Worm (Caenorhabditis elegans) whole organism, L1 larva: Measurements from ENCODE around the gene alx-1.

Experiments
- alr-1 ChIP-seq: fragments of 200-800 bp; sonication (Bioruptor generic); optimal IDR thresholded peaks from 2 replicates; lab custom pipeline; 2018; ENCODE audit warnings: borderline replicate concordance, mild to moderate bottlenecking, missing genetic modification characterization, missing compliant biosample characterization
- aly-2 ChIP-seq: fragments of 150-350 bp; optimal IDR thresholded peaks from 2 replicates; lab custom pipeline; 2014; ENCODE audit warnings: missing biosample characterization, missing genetic modification characterization
- dpl-1 ChIP-seq, 3 experiments: fragments of 150-350 bp in 2 of 3; sonication (generic microtip) in 1 of 3; optimal IDR thresholded peaks; 2 replicates each; lab custom pipeline; 2014 to 2017; ENCODE audit warnings: missing biosample characterization in 3 of 3, missing genetic modification characterization in 3 of 3, missing genetic modification reagents in 3 of 3
- lin-15B ChIP-seq: fragments of 150-350 bp; sonication (generic microtip); optimal IDR thresholded peaks from 3 replicates; lab custom pipeline; 2014; ENCODE audit warnings: missing biosample characterization, missing genetic modification characterization
- lsy-2 ChIP-seq, 2 experiments: fragments of 150-350 bp; optimal IDR thresholded peaks; 2 replicates each; lab custom pipeline; 2014; ENCODE audit warnings: missing biosample characterization in 2 of 2, missing genetic modification characterization in 2 of 2
- mdl-1 ChIP-seq, 2 experiments: fragments of 150-350 bp; optimal IDR thresholded peaks; 2 replicates each; lab custom pipeline; 2014 to 2017; ENCODE audit warnings: missing biosample characterization in 2 of 2, missing genetic modification characterization in 2 of 2, inconsistent platforms in 1 of 2
- pqm-1 ChIP-seq: sonication (generic microtip); optimal IDR thresholded peaks from 3 replicates; lab custom pipeline; 2017; ENCODE audit warnings: missing biosample characterization, missing genetic modification characterization
- snu-23 ChIP-seq: sonication (generic microtip); optimal IDR thresholded peaks from 2 replicates; lab custom pipeline; 2016; ENCODE audit warnings: missing genetic modification characterization, missing compliant biosample characterization
- vab-15 ChIP-seq: sonication (generic microtip); optimal IDR thresholded peaks from 2 replicates; lab custom pipeline; 2017; ENCODE audit warnings: missing genotype, mild to moderate bottlenecking, missing genetic modification characterization, missing compliant biosample characterization

ce11 chrIII:9950244-9950643 lies 6.9 kb upstream of the alx-1 start, which contains the start of gene K03H1.13:
- TF ChIP-seq mdl-1 (tag; optimal IDR thresholded peaks at IDR 0.05; lab: Kevin White, UChicago) (no peak), lsy-2 (tag; optimal IDR thresholded peaks at IDR 0.05; lab: Kevin White, UChicago) (no peak), dpl-1 (GFP tag; optimal IDR thresholded peaks at IDR 0.05; lab: Kevin White, UChicago) (no peak), aly-2 (tag; lab: Kevin White, UChicago) (no peak), vab-15 (no peak), pqm-1 (tag; lab: Kevin White, UChicago) (no peak), snu-23 (GFP tag; lab: Kevin White, UChicago) (no peak), lin-15B (tag; lab: Kevin White, UChicago) (no peak), alr-1 (tag; lab: Kevin White, UChicago) (no peak)
